Fruit fly (Drosophila melanogaster): Measurements from ENCODE around the gene Arpc3A.

Arpc3A gene

dm6 chr3R:15872829-15873440 lies 38.5 kb downstream of the Arpc3A start:
- TF ChIP-seq Ets98B (GFP tag; IDR thresholded peaks at IDR 0.05) (no peak), CG12605 (GFP tag; IDR thresholded peaks at IDR 0.05) (no peak), D1 (tag; optimal IDR thresholded peaks at IDR 0.05) (no peak), Pif1B (GFP tag; optimal IDR thresholded peaks at IDR 0.05) (no peak), CG10348 (GFP tag; IDR thresholded peaks at IDR 0.05) (no peak), CG32121 (GFP tag; IDR thresholded peaks at IDR 0.05) (no peak), CG17806 (tag; optimal IDR thresholded peaks at IDR 0.05) (no peak), EcR (GFP tag; optimal IDR thresholded peaks at IDR 0.05) (no peak), CG34367 (tag; optimal IDR thresholded peaks at IDR 0.05) (no peak), CG13204 (GFP tag; optimal IDR thresholded peaks at IDR 0.05) (no peak)

dm6 chr3R:15875611-15876010 lies 41.2 kb downstream of the Arpc3A start, which contains the start of gene CG31183:
TSS of gene CG31183 (minus strand) at chr3R:15875939.
- no peak for TF ChIP-seq CG9948 (tag; optimal IDR thresholded peaks at IDR 0.05)
- no peak for TF ChIP-seq CG15710 (tag; optimal IDR thresholded peaks at IDR 0.05)
- no peak for TF ChIP-seq CG10348 (GFP tag; IDR thresholded peaks at IDR 0.05)
- no peak for TF ChIP-seq Snoo (tag; optimal IDR thresholded peaks at IDR 0.05)
- TF ChIP-seq D1 (tag; optimal IDR thresholded peaks at IDR 0.05): no peak
- no peak for TF ChIP-seq CG8159 (tag; optimal IDR thresholded peaks at IDR 0.05)
- no peak for TF ChIP-seq CG17806 (tag; optimal IDR thresholded peaks at IDR 0.05)
- TF ChIP-seq Pif1B (GFP tag; optimal IDR thresholded peaks at IDR 0.05): no peak
- TF ChIP-seq CG32121 (GFP tag; IDR thresholded peaks at IDR 0.05): no peak
- no peak for TF ChIP-seq CG13204 (GFP tag; optimal IDR thresholded peaks at IDR 0.05)
- TF ChIP-seq fd96Ca (GFP tag; IDR thresholded peaks at IDR 0.05): no peak
- no peak; the same call in 1 of the 3 replicates for TF ChIP-seq CG4496 (GFP tag; IDR thresholded peaks at IDR 0.05)
- TF ChIP-seq gl (tag; optimal IDR thresholded peaks at IDR 0.05): no peak
- TF ChIP-seq CG8301 (tag; optimal IDR thresholded peaks at IDR 0.05): no peak
- TF ChIP-seq EcR (GFP tag; optimal IDR thresholded peaks at IDR 0.05): no peak
- TF ChIP-seq CG14655 (GFP tag; optimal IDR thresholded peaks at IDR 0.05): no peak
- no peak for TF ChIP-seq CG34367 (tag; optimal IDR thresholded peaks at IDR 0.05)
- no peak for TF ChIP-seq Pif1A (GFP tag; optimal IDR thresholded peaks at IDR 0.05)
